Worm (Caenorhabditis elegans) whole organism, L4 larva: ENCODE measurements around the gene Y58A7A.2.

ENCODE experiments used
- D1046.2 ChIP-seq: fragments of 200-800 bp; sonication (Bioruptor generic); IDR thresholded peaks from 2 replicates; pipeline ENCODE4 v1.3.6; 2022; ENCODE audit warnings: missing genetic modification characterization, missing compliant biosample characterization
- F37D6.2 ChIP-seq: sonication (generic microtip); optimal IDR thresholded peaks from 2 replicates; lab custom pipeline; 2016; ENCODE audit warnings: mild to moderate bottlenecking, missing genetic modification characterization, missing compliant biosample characterization
- F44E2.7 ChIP-seq: fragments of 200-800 bp; sonication (Bioruptor generic); IDR thresholded peaks from 2 replicates; pipeline ENCODE4 v2.1.2; 2022; ENCODE audit warnings: missing genetic modification characterization, missing compliant biosample characterization
- F49E8.2 ChIP-seq: sonication (generic microtip); optimal IDR thresholded peaks from 2 replicates; lab custom pipeline; 2016; ENCODE audit warnings: missing compliant biosample characterization, mild to moderate bottlenecking, missing genetic modification characterization, borderline replicate concordance
- Y105C5A.15 ChIP-seq: fragments of 200-800 bp; sonication (Bioruptor generic); IDR thresholded peaks from 2 replicates; pipeline ENCODE4 v1.3.6; 2022; ENCODE audit warnings: missing genetic modification characterization, missing compliant biosample characterization
- Y5F2A.4 ChIP-seq: fragments of 200-800 bp; sonication (Bioruptor generic); optimal IDR thresholded peaks from 2 replicates; lab custom pipeline; 2018; ENCODE audit warnings: mild to moderate bottlenecking, missing genetic modification characterization, missing compliant biosample characterization
- Y75B8A.6 ChIP-seq: fragments of 200-800 bp; sonication (Bioruptor generic); IDR thresholded peaks from 2 replicates; pipeline ENCODE4 v1.3.6; 2022; ENCODE audit warnings: missing genetic modification reagents, missing genetic modification characterization, missing compliant biosample characterization
- aha-1 ChIP-seq: fragments of 150-350 bp; peaks from one replicate; lab custom pipeline; 2014; ENCODE audit warnings: missing biosample characterization, missing genetic modification characterization
- ama-1 ChIP-seq: fragments of 150-350 bp; optimal IDR thresholded peaks from 2 replicates; lab custom pipeline; 2014; ENCODE audit warnings: inconsistent platforms, mixed read lengths
- arid-1 ChIP-seq: fragments of 200-800 bp; sonication (Bioruptor generic); conservative IDR thresholded peaks from 2 replicates; pipeline ENCODE4 v1.3.6; 2022; ENCODE audit warnings: missing genetic modification reagents, missing genetic modification characterization, missing compliant biosample characterization
- ceh-20 ChIP-seq: fragments of 200-800 bp; sonication (Bioruptor generic); IDR thresholded peaks from 2 replicates; pipeline ENCODE4 v1.3.6; 2022; ENCODE audit warnings: missing genetic modification reagents, missing genetic modification characterization, missing compliant biosample characterization
- ceh-32 ChIP-seq: sonication (generic microtip); optimal IDR thresholded peaks from 2 replicates; lab custom pipeline; 2016; ENCODE audit warnings: mild to moderate bottlenecking, missing genetic modification characterization, missing compliant biosample characterization; ENCODE audit not compliant: poor library complexity
- ceh-44 ChIP-seq: fragments of 200-800 bp; sonication (Bioruptor generic); IDR thresholded peaks from 2 replicates; pipeline ENCODE4 v1.3.6; 2022; ENCODE audit warnings: missing genetic modification reagents, missing genetic modification characterization, missing compliant biosample characterization
- ces-1 ChIP-seq: fragments of 150-350 bp; sonication (generic microtip); optimal IDR thresholded peaks from 4 replicates; lab custom pipeline; 2014; ENCODE audit warnings: missing biosample characterization, missing genetic modification reagents, missing genetic modification characterization
- cey-2 ChIP-seq: sonication (generic microtip); optimal IDR thresholded peaks from 3 replicates; lab custom pipeline; 2017; ENCODE audit warnings: missing genetic modification characterization, mild to moderate bottlenecking, missing compliant biosample characterization, antibody characterized with exemption, borderline replicate concordance; ENCODE audit not compliant: insufficient read depth
- daf-16 ChIP-seq, 3 experiments: sonication (generic microtip); optimal IDR thresholded peaks; 2 replicates each; lab custom pipeline; 2016 to 2017; ENCODE audit warnings: missing genetic modification characterization in 3 of 3, missing genetic modification reagents in 3 of 3, mild to moderate bottlenecking in 2 of 3, missing compliant biosample characterization in 2 of 3, missing biosample characterization in 1 of 3, moderate library complexity in 1 of 3
- dmd-6 ChIP-seq: fragments of 200-800 bp; sonication (Bioruptor generic); IDR thresholded peaks from 2 replicates; pipeline ENCODE4 v1.3.6; 2022; ENCODE audit warnings: missing genetic modification reagents, missing genetic modification characterization, missing compliant biosample characterization
- dmd-8 ChIP-seq: fragments of 200-800 bp; sonication (Bioruptor generic); IDR thresholded peaks from 2 replicates; pipeline ENCODE4 v1.3.6; 2022; ENCODE audit warnings: missing genetic modification characterization, missing compliant biosample characterization
- hif-1 ChIP-seq, 2 experiments: sonication (generic microtip); optimal IDR thresholded peaks; 2 replicates each; lab custom pipeline; 2016 to 2017; ENCODE audit warnings: missing compliant biosample characterization in 2 of 2, missing genetic modification characterization in 2 of 2, missing genetic modification reagents in 2 of 2, missing genotype in 2 of 2, mild to moderate bottlenecking in 1 of 2
- hmg-1.1 ChIP-seq: fragments of 200-800 bp; sonication (Bioruptor generic); IDR thresholded peaks from 2 replicates; pipeline ENCODE4 v1.3.6; 2022; ENCODE audit warnings: missing genetic modification reagents, missing genetic modification characterization, missing compliant biosample characterization
- lim-7 ChIP-seq: fragments of 200-800 bp; sonication (Bioruptor generic); IDR thresholded peaks from 2 replicates; pipeline ENCODE4 v1.3.6; 2022; ENCODE audit warnings: missing genetic modification characterization, missing compliant biosample characterization
- lin-1 ChIP-seq: fragments of 200-800 bp; sonication (Bioruptor generic); IDR thresholded peaks from 2 replicates; pipeline ENCODE4 v1.3.6; 2022; ENCODE audit warnings: missing genetic modification reagents, missing genetic modification characterization, missing compliant biosample characterization
- lin-13 ChIP-seq: fragments of 150-350 bp; optimal IDR thresholded peaks from 2 replicates; lab custom pipeline; 2014; ENCODE audit warnings: missing biosample characterization, missing genetic modification reagents, missing genetic modification characterization
- lin-15B ChIP-seq: fragments of 150-350 bp; sonication (generic microtip); optimal IDR thresholded peaks from 3 replicates; lab custom pipeline; 2014; ENCODE audit warnings: missing biosample characterization, missing genetic modification characterization
- lir-3 ChIP-seq: sonication (generic microtip); optimal IDR thresholded peaks from 2 replicates; lab custom pipeline; 2016; ENCODE audit warnings: mild to moderate bottlenecking, missing genetic modification characterization, missing compliant biosample characterization
- madf-5 ChIP-seq, 2 experiments: fragments of 200-800 bp; sonication (Bioruptor generic); IDR thresholded peaks; 2 replicates each; pipeline ENCODE4 v1.3.6; 2022; ENCODE audit warnings: missing compliant biosample characterization in 2 of 2, missing genetic modification characterization in 2 of 2
- mdl-1 ChIP-seq, 2 experiments: fragments of 150-350 bp in 1 of 2; sonication (generic microtip) in 1 of 2; optimal IDR thresholded peaks; 2 replicates each; lab custom pipeline; 2014 to 2017; ENCODE audit warnings: missing biosample characterization in 2 of 2, missing genetic modification characterization in 2 of 2
- mdt-29 ChIP-seq: fragments of 200-800 bp; sonication (Bioruptor generic); IDR thresholded peaks from 2 replicates; pipeline ENCODE4 v1.3.6; 2022; ENCODE audit warnings: missing genetic modification reagents, missing genetic modification characterization, missing compliant biosample characterization
- mxl-3 ChIP-seq: fragments of 200-800 bp; sonication (Bioruptor generic); optimal IDR thresholded peaks from 2 replicates; lab custom pipeline; 2018; ENCODE audit warnings: mild to moderate bottlenecking, missing genetic modification characterization, missing compliant biosample characterization
- nhr-10 ChIP-seq: fragments of 150-350 bp; optimal IDR thresholded peaks from 2 replicates; lab custom pipeline; 2014; ENCODE audit warnings: missing biosample characterization, missing genetic modification characterization
- nhr-25 ChIP-seq: sonication (generic microtip); optimal IDR thresholded peaks from 2 replicates; lab custom pipeline; 2017; ENCODE audit warnings: missing genetic modification characterization, mild to moderate bottlenecking, missing compliant biosample characterization, antibody characterized with exemption, moderate library complexity, borderline replicate concordance; ENCODE audit not compliant: insufficient read depth
- nhr-28 ChIP-seq: fragments of 150-350 bp; optimal IDR thresholded peaks from 2 replicates; lab custom pipeline; 2014; ENCODE audit warnings: missing biosample characterization, missing genetic modification characterization
- nhr-48 ChIP-seq: sonication (generic microtip); optimal IDR thresholded peaks from 2 replicates; lab custom pipeline; 2016; ENCODE audit warnings: mild to moderate bottlenecking, missing genetic modification characterization, missing compliant biosample characterization
- nhr-6 ChIP-seq: fragments of 150-350 bp; optimal IDR thresholded peaks from 2 replicates; lab custom pipeline; 2014; ENCODE audit warnings: missing biosample characterization, missing genetic modification characterization
- nhr-76 ChIP-seq: fragments of 150-350 bp; optimal IDR thresholded peaks from 2 replicates; lab custom pipeline; 2014; ENCODE audit warnings: missing biosample characterization, missing genetic modification characterization
- nhr-77 ChIP-seq: fragments of 150-350 bp; optimal IDR thresholded peaks from 2 replicates; lab custom pipeline; 2014; ENCODE audit warnings: missing biosample characterization, missing genetic modification characterization
- pqm-1 ChIP-seq: sonication (generic microtip); optimal IDR thresholded peaks from 2 replicates; lab custom pipeline; 2017; ENCODE audit warnings: missing biosample characterization, missing genetic modification characterization
- saeg-2 ChIP-seq: fragments of 200-800 bp; sonication (Bioruptor generic); IDR thresholded peaks from 2 replicates; pipeline ENCODE4 v1.3.6; 2022; ENCODE audit warnings: missing genetic modification reagents, missing genetic modification characterization, missing compliant biosample characterization
- spr-1 ChIP-seq: sonication (generic microtip); optimal IDR thresholded peaks from 2 replicates; lab custom pipeline; 2016; ENCODE audit warnings: mild to moderate bottlenecking, missing genetic modification characterization, missing compliant biosample characterization
- tag-97 ChIP-seq: fragments of 200-800 bp; sonication (Bioruptor generic); IDR thresholded peaks from 2 replicates; pipeline ENCODE4 v1.3.6; 2022; ENCODE audit warnings: missing genetic modification characterization, missing compliant biosample characterization
- unc-130 ChIP-seq: sonication (generic microtip); optimal IDR thresholded peaks from 2 replicates; lab custom pipeline; 2016; ENCODE audit warnings: missing genetic modification reagents, missing genetic modification characterization, missing compliant biosample characterization
- unc-39 ChIP-seq: sonication (generic microtip); optimal IDR thresholded peaks from 2 replicates; lab custom pipeline; 2017; ENCODE audit warnings: missing biosample characterization, missing genetic modification characterization
- vab-7 ChIP-seq: fragments of 200-800 bp; sonication (Bioruptor generic); IDR thresholded peaks from 2 replicates; pipeline ENCODE4 v1.3.6; 2022; ENCODE audit warnings: missing genetic modification reagents, missing genetic modification characterization, missing compliant biosample characterization
- zag-1 ChIP-seq: fragments of 150-350 bp; optimal IDR thresholded peaks from 2 replicates; lab custom pipeline; 2014; ENCODE audit warnings: missing biosample characterization, missing genetic modification characterization
- zfp-2 ChIP-seq: sonication (generic microtip); optimal IDR thresholded peaks from 2 replicates; lab custom pipeline; 2016; ENCODE audit warnings: mild to moderate bottlenecking, missing genetic modification characterization, missing compliant biosample characterization
- zip-2 ChIP-seq: fragments of 150-350 bp; optimal IDR thresholded peaks from 2 replicates; lab custom pipeline; 2014; ENCODE audit warnings: missing biosample characterization, missing genetic modification characterization

The Y58A7A.2 gene

DNA sequence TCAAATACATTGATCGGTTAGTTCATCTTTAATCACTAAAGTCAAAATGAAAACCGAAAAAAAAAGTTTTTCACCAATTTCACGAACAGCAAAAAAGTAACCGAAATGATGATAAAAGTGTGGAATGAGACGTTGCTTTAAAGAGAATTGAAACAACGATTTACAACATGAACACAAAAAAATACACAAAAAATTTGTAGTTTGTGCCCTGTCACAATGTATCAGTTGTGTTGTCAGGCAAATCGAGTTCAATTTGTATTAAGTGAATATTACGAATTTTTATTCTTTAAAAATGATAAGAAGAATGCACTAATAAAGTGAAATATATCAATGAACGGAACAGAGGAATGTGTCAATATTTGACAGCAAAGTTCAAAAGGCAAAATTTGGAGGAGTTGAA lies 40.2 kb downstream of the Y58A7A.2 start (continued):
- TF ChIP-seq spr-1: no peak
- no peak for TF ChIP-seq daf-16 (GFP tag; optimal IDR thresholded peaks at IDR 0.05; lab: Kevin White, UChicago)
- peak; percentile 3 for TF ChIP-seq daf-16 (tag; optimal IDR thresholded peaks at IDR 0.05; lab: Kevin White, UChicago)
- TF ChIP-seq madf-5 (GFP tag; IDR thresholded peaks at IDR 0.05; lab: Robert Waterston, UW): no peak
- no peak for TF ChIP-seq arid-1 (GFP tag; lab: Robert Waterston, UW)
- TF ChIP-seq lim-7 (GFP tag; lab: Robert Waterston, UW): no peak
- TF ChIP-seq ama-1: no peak
- TF ChIP-seq F37D6.2 (tag; lab: Kevin White, UChicago): no peak
- peak; percentile 24 for TF ChIP-seq nhr-48 (tag; lab: Kevin White, UChicago)
- TF ChIP-seq vab-7: no peak
- no peak for TF ChIP-seq mdt-29 (GFP tag; lab: Robert Waterston, UW)
- TF ChIP-seq zip-2 (tag; lab: Kevin White, UChicago): no peak
- no peak for TF ChIP-seq mxl-3 (GFP tag; lab: Kevin White, UChicago)
- TF ChIP-seq zfp-2 (tag; lab: Kevin White, UChicago): no peak
- TF ChIP-seq nhr-25 (tag; lab: Kevin White, UChicago): no peak
- no peak for TF ChIP-seq lir-3
- TF ChIP-seq, all 104 proteins: peak for 4

DNA sequence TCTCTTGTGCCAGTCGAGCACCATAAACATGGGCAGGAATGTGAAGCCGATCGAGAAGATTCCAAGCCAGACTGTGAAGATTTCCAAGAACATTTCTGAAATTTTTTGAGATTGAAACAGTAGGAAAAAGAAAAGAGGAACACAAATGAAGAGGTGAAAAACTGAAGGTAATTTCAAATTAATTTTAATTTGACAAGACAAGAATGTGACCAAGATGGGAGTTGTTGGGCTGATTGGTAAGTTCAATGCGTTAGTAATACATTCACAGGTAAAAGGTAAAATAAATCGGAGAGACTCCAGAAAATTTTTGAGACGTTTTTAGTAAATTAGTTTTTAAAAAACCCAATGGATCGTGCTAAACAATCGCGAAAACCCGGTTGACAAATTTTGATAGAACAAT lies 41.3 kb downstream of the Y58A7A.2 start, which contains the start of gene swt-7:
swt-7 (minus strand) TSS at position 101 of the 400 bp plus-strand sequence.
- TF ChIP-seq aha-1 (tag; lab: Kevin White, UChicago) (peak; percentile 7), mdl-1 (tag; optimal IDR thresholded peaks at IDR 0.05; lab: Kevin White, UChicago) (no peak)

DNA sequence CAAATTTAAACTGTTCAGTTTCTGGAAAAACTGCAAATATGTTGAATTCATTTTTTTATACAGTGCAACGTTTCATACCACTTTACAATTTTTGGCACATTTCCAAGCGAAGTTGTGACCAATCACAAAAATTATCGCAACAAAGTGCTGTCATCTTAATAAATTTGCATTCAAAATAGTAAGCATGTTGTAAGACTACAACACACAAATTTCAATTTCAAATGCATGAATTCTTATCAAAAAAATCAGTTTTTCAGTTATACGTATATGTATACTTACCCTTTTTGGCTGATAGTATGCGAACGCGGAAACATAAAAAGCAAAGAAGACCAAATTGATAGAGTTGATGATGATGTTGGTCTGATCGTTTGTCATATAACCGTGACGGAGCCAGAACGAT lies 41.8 kb downstream of the Y58A7A.2 start:
- TF ChIP-seq unc-39 (no peak), F49E8.2 (tag; lab: Kevin White, UChicago) (no peak), nhr-28 (tag; lab: Kevin White, UChicago) (peak; percentile 99), hmg-1.1 (no peak), ama-1 (no peak), pqm-1 (tag; lab: Kevin White, UChicago) (peak; percentile 89), ceh-20 (GFP tag; lab: Robert Waterston, UW) (no peak), Y105C5A.15 (GFP tag; lab: Robert Waterston, UW) (no peak), D1046.2 (GFP tag; lab: Robert Waterston, UW) (no peak), F44E2.7 (GFP tag; lab: Robert Waterston, UW) (no peak), saeg-2 (GFP tag; lab: Robert Waterston, UW) (no peak), ces-1 (GFP tag; lab: Kevin White, UChicago) (no peak), lir-3 (no peak), cey-2 (no peak), nhr-76 (tag; lab: Kevin White, UChicago) (no peak), dmd-6 (peak; percentile 85), lin-13 (GFP tag; lab: Kevin White, UChicago) (no peak), daf-16 (GFP tag; optimal IDR thresholded peaks at IDR 0.05; lab: Kevin White, UChicago) (no peak), daf-16 (tag; optimal IDR thresholded peaks at IDR 0.05; lab: Kevin White, UChicago) (peak; percentile 81), tag-97 (GFP tag; lab: Robert Waterston, UW) (no peak), ceh-44 (GFP tag; lab: Robert Waterston, UW) (no peak), nhr-48 (tag; lab: Kevin White, UChicago) (peak; percentile 14), nhr-77 (peak; percentile 76), unc-130 (GFP tag; lab: Kevin White, UChicago) (no peak), nhr-6 (tag; lab: Kevin White, UChicago) (no peak), nhr-10 (no peak), ceh-32 (tag; lab: Kevin White, UChicago) (no peak), F37D6.2 (tag; lab: Kevin White, UChicago) (no peak), madf-5 (GFP tag; IDR thresholded peaks at IDR 0.05; lab: Robert Waterston, UW) (no peak), hif-1 (tag; optimal IDR thresholded peaks at IDR 0.05; lab: Kevin White, UChicago) (no peak), Y5F2A.4 (GFP tag; lab: Kevin White, UChicago) (no peak), dmd-8 (GFP tag; lab: Robert Waterston, UW) (no peak), lin-15B (tag; lab: Kevin White, UChicago) (no peak), mxl-3 (GFP tag; lab: Kevin White, UChicago) (peak; percentile 23), aha-1 (tag; lab: Kevin White, UChicago) (no peak), Y75B8A.6 (GFP tag; lab: Robert Waterston, UW) (no peak), lin-1 (GFP tag; lab: Robert Waterston, UW) (peak; percentile 39; the same call in 1 of the 2 replicates), nhr-25 (tag; lab: Kevin White, UChicago) (no peak), lim-7 (GFP tag; lab: Robert Waterston, UW) (no peak), zag-1 (tag; lab: Kevin White, UChicago) (no peak)
